Worm (Caenorhabditis elegans): ENCODE measurements around the gene atgp-1.

- TF ChIP-seq ztf-23 (GFP tag; IDR thresholded peaks at IDR 0.05) (no peak), tab-1 (GFP tag; IDR thresholded peaks at IDR 0.05) (no peak), flt-1 (GFP tag; IDR thresholded peaks at IDR 0.05) (no peak), klf-2 (GFP tag; conservative IDR thresholded peaks at IDR 0.05) (no peak)
These were observed 38.2 kb upstream of the atgp-1 start, which contains the start of gene npr-32 for ce11 chrIV:17230958-17231357.

Measured in whole organism, midembryonic.